Fruit fly (Drosophila melanogaster) whole organism, pupa: Measurements from ENCODE around the gene ND-B18.

Experiments
- CG12605 ChIP-seq: fragments of 200-800 bp; sonication (Bioruptor generic); IDR thresholded peaks from 2 replicates; pipeline ENCODE4 v1.3.6; 2022; ENCODE audit warnings: missing biosample characterization, missing genetic modification characterization
- CG17806 ChIP-seq: fragments of 200-800 bp; sonication (Bioruptor generic); optimal IDR thresholded peaks from 2 replicates; lab custom pipeline; 2018; ENCODE audit warnings: missing biosample characterization, mild to moderate bottlenecking, missing genetic modification characterization, moderate library complexity
- CG32121 ChIP-seq: fragments of 200-800 bp; sonication (Bioruptor generic); IDR thresholded peaks from 2 replicates; pipeline ENCODE4 v1.3.6; 2022; ENCODE audit warnings: missing biosample characterization, missing genetic modification characterization
- CG34367 ChIP-seq: fragments of 200-800 bp; sonication (Bioruptor generic); optimal IDR thresholded peaks from 2 replicates; lab custom pipeline; 2018; ENCODE audit warnings: missing biosample characterization, mild to moderate bottlenecking, missing genetic modification characterization
- CG4496 ChIP-seq: fragments of 200-800 bp; sonication (Bioruptor generic); IDR thresholded peaks from 3 replicates; pipeline ENCODE4 v1.3.6; 2022; ENCODE audit warnings: missing biosample characterization, missing genetic modification characterization
- EcR ChIP-seq: fragments of 200-800 bp; sonication (Bioruptor generic); optimal IDR thresholded peaks from 3 replicates; lab custom pipeline; 2019; ENCODE audit warnings: missing biosample characterization, missing genetic modification characterization, mild to moderate bottlenecking, moderate library complexity, missing genetic modification reagents
- Ets98B ChIP-seq: fragments of 200-800 bp; sonication (Bioruptor generic); IDR thresholded peaks from 2 replicates; pipeline ENCODE4 v1.3.6; 2022; ENCODE audit warnings: missing biosample characterization, missing genetic modification characterization
- Pif1B ChIP-seq: fragments of 200-800 bp; sonication (Bioruptor generic); optimal IDR thresholded peaks from 3 replicates; lab custom pipeline; 2016; ENCODE audit warnings: missing biosample characterization, missing genetic modification characterization
- Snoo ChIP-seq: fragments of 200-800 bp; sonication (Bioruptor generic); optimal IDR thresholded peaks from 3 replicates; lab custom pipeline; 2017; ENCODE audit warnings: missing biosample characterization, mild to moderate bottlenecking, missing genetic modification characterization, inconsistent platforms
- fd96Ca ChIP-seq: fragments of 200-800 bp; sonication (Bioruptor generic); IDR thresholded peaks from 3 replicates; pipeline ENCODE4 v1.3.6; 2022; ENCODE audit warnings: missing biosample characterization, missing genetic modification characterization
- gl ChIP-seq: fragments of 200-800 bp; sonication (Bioruptor generic); optimal IDR thresholded peaks from 2 replicates; lab custom pipeline; 2018; ENCODE audit warnings: missing biosample characterization, mild to moderate bottlenecking, missing genetic modification characterization

DNA sequence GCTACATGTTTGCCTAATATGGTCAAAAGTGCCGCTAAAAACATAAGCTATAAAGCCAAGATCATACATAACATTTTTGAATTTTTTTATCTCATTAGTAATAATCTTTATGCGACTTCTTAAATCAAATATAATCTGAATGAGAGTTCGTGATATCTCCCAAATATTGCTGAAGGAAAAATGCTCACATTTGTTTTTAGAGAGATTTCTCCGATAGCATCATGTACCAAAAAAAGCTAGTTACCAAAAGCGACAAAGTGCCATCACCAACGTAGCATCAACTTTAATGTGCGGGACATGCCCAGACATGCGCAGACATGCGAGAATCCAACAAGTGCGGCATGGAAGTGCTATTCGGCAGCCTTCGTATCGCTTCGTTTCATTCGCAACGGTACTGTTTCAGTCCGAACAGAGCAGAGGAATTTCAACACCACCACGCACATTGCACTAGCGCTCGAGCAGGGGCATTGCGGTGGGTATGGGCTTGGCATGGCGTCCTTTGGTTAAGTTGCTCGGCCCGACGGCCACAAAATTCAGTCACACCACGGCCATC is 25.7 kb downstream of the ND-B18 start, which contains the start of gene Rab3-GEF:
- TF ChIP-seq fd96Ca (GFP tag; lab: Robert Waterston, UW) (no peak), Pif1B (no peak), Snoo (no peak), Ets98B (GFP tag; lab: Robert Waterston, UW) (no peak), CG17806 (tag; lab: Kevin White, UChicago) (no peak), CG12605 (GFP tag; lab: Robert Waterston, UW) (peak; percentile 76; the same call in 1 of the 2 replicates), gl (tag; lab: Kevin White, UChicago) (no peak), EcR (no peak), CG4496 (GFP tag; lab: Robert Waterston, UW) (no peak), CG32121 (GFP tag; lab: Robert Waterston, UW) (no peak), CG34367 (tag; lab: Kevin White, UChicago) (no peak)
